Worm (Caenorhabditis elegans): ENCODE data around the gene try-5.

try-5 gene

ce11 chrV:9394938-9395639 is 48.2 kb downstream of the try-5 start:
- no peak for TF ChIP-seq C04F5.9 (tag; optimal IDR thresholded peaks at IDR 0.05)
- TF ChIP-seq nhr-85 (tag), result peak; percentile 58
- TF ChIP-seq blmp-1 (tag; optimal IDR thresholded peaks at IDR 0.05), result peak; percentile 62
- TF ChIP-seq lin-14 (GFP tag; optimal IDR thresholded peaks at IDR 0.05), result peak; percentile 43
- TF ChIP-seq pag-3 (tag; optimal IDR thresholded peaks at IDR 0.05; ENCODE audit: borderline replicate concordance, insufficient read depth), result no peak
- TF ChIP-seq dsc-1 (tag; optimal IDR thresholded peaks at IDR 0.05), result peak; percentile 55
- TF ChIP-seq fkh-8 (tag; optimal IDR thresholded peaks at IDR 0.05), result peak; percentile 28

All from whole organism, L1 larva.